4 worm cellular contexts compared by ENCODE assay signal in genomic region chrIV:15275363-15275854, ce11.
TF ChIP-seq lines count a peak whose summit lies in the region.

TSS of gene ccg-1 (minus strand) at chrIV:15275804.

TF ChIP-seq in whole organism, L1 larva, 84 proteins besides CTCF, POLR2A, EP300 and RAD21:
- TF ChIP-seq dsc-1 (tag; optimal IDR thresholded peaks at IDR 0.05; lab: Kevin White, UChicago) (peak; percentile 11), mab-9 (GFP tag; IDR thresholded peaks at IDR 0.05; lab: Robert Waterston, UW) (no peak), nhr-71 (tag; optimal IDR thresholded peaks at IDR 0.05; lab: Kevin White, UChicago) (peak; percentile 26), lsy-2 (tag; optimal IDR thresholded peaks at IDR 0.05; lab: Kevin White, UChicago) (no peak)

TF ChIP-seq in whole organism, L2 larva, 48 proteins besides CTCF, POLR2A, EP300 and RAD21:
- TF ChIP-seq crh-2 (tag; optimal IDR thresholded peaks at IDR 0.05; lab: Kevin White, UChicago) (no peak), nhr-23 (tag; optimal IDR thresholded peaks at IDR 0.05; lab: Kevin White, UChicago) (no peak), zag-1 (tag; optimal IDR thresholded peaks at IDR 0.05; lab: Kevin White, UChicago) (no peak), ztf-1 (GFP tag; conservative IDR thresholded peaks at IDR 0.05; lab: Robert Waterston, UW) (no peak), lin-39 (tag; optimal IDR thresholded peaks at IDR 0.05; lab: Kevin White, UChicago) (no peak), sma-9 (GFP tag; optimal IDR thresholded peaks at IDR 0.05; lab: Kevin White, UChicago) (no peak), sma-9 (tag; optimal IDR thresholded peaks at IDR 0.05; lab: Kevin White, UChicago) (no peak), ama-1 (optimal IDR thresholded peaks at IDR 0.05; lab: Kevin White, UChicago) (peak; percentile 60), C34F6.9 (tag; optimal IDR thresholded peaks at IDR 0.05; lab: Kevin White, UChicago) (peak; percentile 13)

TF ChIP-seq in whole organism, L4 larva, 104 proteins besides CTCF, POLR2A, EP300 and RAD21:
- peak; percentile 43 for TF ChIP-seq ama-1 (optimal IDR thresholded peaks at IDR 0.05; lab: Kevin White, UChicago)
- peak; percentile 59; the same call in 1 of the 2 replicates for TF ChIP-seq snpc-1.2 (GFP tag; IDR thresholded peaks at IDR 0.05; lab: Robert Waterston, UW)
- TF ChIP-seq daf-16 (GFP tag; optimal IDR thresholded peaks at IDR 0.05; lab: Kevin White, UChicago): peak in 1 of 2 experiments; percentile 18
- TF ChIP-seq daf-16 (tag; optimal IDR thresholded peaks at IDR 0.05; lab: Kevin White, UChicago): no peak
- no peak for TF ChIP-seq ceh-20 (GFP tag; IDR thresholded peaks at IDR 0.05; lab: Robert Waterston, UW)
- TF ChIP-seq gei-8 (GFP tag; optimal IDR thresholded peaks at IDR 0.05; lab: Kevin White, UChicago): no peak

TF ChIP-seq in whole organism, young adult, 124 proteins besides CTCF, POLR2A, EP300 and RAD21:
- no peak for TF ChIP-seq ekl-4 (GFP tag; IDR thresholded peaks at IDR 0.05; lab: Robert Waterston, UW)
- TF ChIP-seq attf-6 (GFP tag; IDR thresholded peaks at IDR 0.05; lab: Robert Waterston, UW): peak; percentile 74
- no peak for TF ChIP-seq snpc-4 (GFP tag; optimal IDR thresholded peaks at IDR 0.05; lab: Kevin White, UChicago)
- peak in 1 of 4 experiments; percentile 30 for TF ChIP-seq snpc-4 (tag; optimal IDR thresholded peaks at IDR 0.05; lab: Kevin White, UChicago)
